Fruit fly (Drosophila melanogaster) whole organism, embryonic: Measurements from ENCODE around the gene Or22c.

Experiments
- BEAF-32 ChIP-seq: fragments of 200-800 bp; sonication (Bioruptor generic); optimal IDR thresholded peaks from 3 replicates; lab custom pipeline; 2017; ENCODE audit warnings: missing biosample characterization, missing genetic modification characterization, mild to moderate bottlenecking, moderate library complexity, missing genetic modification reagents
- BtbVII ChIP-seq: fragments of 200-800 bp; sonication (Bioruptor generic); optimal IDR thresholded peaks from 3 replicates; lab custom pipeline; 2017; ENCODE audit warnings: missing biosample characterization, mild to moderate bottlenecking, missing genetic modification characterization
- CG11723 ChIP-seq: fragments of 200-800 bp; sonication (Bioruptor generic); optimal IDR thresholded peaks from 2 replicates; lab custom pipeline; 2017; ENCODE audit warnings: missing biosample characterization, mild to moderate bottlenecking, missing genetic modification characterization
- CG12071 ChIP-seq: fragments of 200-800 bp; sonication (Bioruptor generic); optimal IDR thresholded peaks from 3 replicates; lab custom pipeline; 2018; ENCODE audit warnings: missing biosample characterization, mild to moderate bottlenecking, missing genetic modification characterization
- CG13624 ChIP-seq: fragments of 200-800 bp; sonication (Bioruptor generic); optimal IDR thresholded peaks from 2 replicates; lab custom pipeline; 2016; ENCODE audit warnings: missing biosample characterization, missing genetic modification characterization
- CG14710 ChIP-seq: fragments of 200-800 bp; sonication (Bioruptor generic); optimal IDR thresholded peaks from 3 replicates; lab custom pipeline; 2019; ENCODE audit warnings: missing biosample characterization, mild to moderate bottlenecking, missing genetic modification characterization, moderate library complexity
- CG17186 ChIP-seq: fragments of 200-800 bp; sonication (Bioruptor generic); optimal IDR thresholded peaks from 3 replicates; lab custom pipeline; 2017; ENCODE audit warnings: missing biosample characterization, missing genetic modification reagents, missing genetic modification characterization
- CG18599 ChIP-seq: fragments of 200-800 bp; sonication (Bioruptor generic); optimal IDR thresholded peaks from 3 replicates; lab custom pipeline; 2017; ENCODE audit warnings: missing biosample characterization, missing genetic modification characterization, mild to moderate bottlenecking, moderate library complexity, missing genetic modification reagents
- CG2116 ChIP-seq: fragments of 200-800 bp; sonication (Bioruptor generic); optimal IDR thresholded peaks from 3 replicates; lab custom pipeline; 2018; ENCODE audit warnings: missing biosample characterization, mild to moderate bottlenecking, missing genetic modification characterization
- CG34376 ChIP-seq: fragments of 200-800 bp; sonication (Bioruptor generic); optimal IDR thresholded peaks from 2 replicates; lab custom pipeline; 2018; ENCODE audit warnings: missing biosample characterization, mild to moderate bottlenecking, missing genetic modification characterization
- CG8924 ChIP-seq: fragments of 200-800 bp; optimal IDR thresholded peaks from 3 replicates; lab custom pipeline; 2019; ENCODE audit warnings: missing biosample characterization, mild to moderate bottlenecking, missing genetic modification characterization, moderate library complexity
- Dad ChIP-seq: fragments of 200-800 bp; sonication (Bioruptor generic); optimal IDR thresholded peaks from 3 replicates; lab custom pipeline; 2016; ENCODE audit warnings: missing biosample characterization, missing genetic modification characterization
- Dll ChIP-seq: fragments of 200-800 bp; sonication (Bioruptor generic); IDR thresholded peaks from 4 replicates; pipeline ENCODE4 v1.3.6; 2022; ENCODE audit warnings: missing biosample characterization, missing genetic modification characterization; ENCODE audit not compliant: partially characterized antibody
- Dref ChIP-seq: fragments of 200-800 bp; sonication (Bioruptor generic); IDR thresholded peaks from 2 replicates; pipeline ENCODE4 v1.3.6; 2022; ENCODE audit warnings: missing biosample characterization, missing genetic modification characterization
- E2f2 ChIP-seq: fragments of 200-800 bp; sonication (Bioruptor generic); IDR thresholded peaks from 2 replicates; pipeline ENCODE4 v1.3.6; 2022; ENCODE audit warnings: missing biosample characterization, missing genetic modification characterization
- Ets97D ChIP-seq: fragments of 200-800 bp; sonication (Bioruptor generic); optimal IDR thresholded peaks from 3 replicates; lab custom pipeline; 2016; ENCODE audit warnings: missing biosample characterization, missing genetic modification characterization
- Meics ChIP-seq: fragments of 200-800 bp; sonication (Bioruptor generic); optimal IDR thresholded peaks from 2 replicates; lab custom pipeline; 2017; ENCODE audit warnings: missing biosample characterization, mild to moderate bottlenecking, missing genetic modification characterization
- Myb ChIP-seq: fragments of 200-800 bp; sonication (Bioruptor generic); optimal IDR thresholded peaks from 2 replicates; lab custom pipeline; 2016; ENCODE audit warnings: missing biosample characterization, missing genetic modification characterization
- Neu2 ChIP-seq: fragments of 200-800 bp; sonication (Bioruptor generic); optimal IDR thresholded peaks from 3 replicates; lab custom pipeline; 2016; ENCODE audit warnings: missing biosample characterization, missing genetic modification characterization, borderline replicate concordance
- Rx ChIP-seq: fragments of 200-800 bp; sonication (Bioruptor generic); IDR thresholded peaks from 2 replicates; pipeline ENCODE4 v1.3.6; 2022; ENCODE audit warnings: missing biosample characterization, missing genetic modification characterization
- Sin3A ChIP-seq: fragments of >200 bp; optimal IDR thresholded peaks from 2 replicates; lab custom pipeline; 2018
- Trl ChIP-seq, 3 experiments: fragments of >200 bp in 2 of 3; fragments of 200-800 bp in 1 of 3; sonication (Bioruptor generic) in 1 of 3; optimal IDR thresholded peaks; 2 replicates in 1 of 3; 3 replicates in 2 of 3; lab custom pipeline; 2016 to 2017; ENCODE audit warnings: missing biosample characterization in 1 of 3, missing genetic modification characterization in 1 of 3
- amos ChIP-seq: fragments of 200-800 bp; sonication (Bioruptor generic); IDR thresholded peaks from 2 replicates; pipeline ENCODE4 v1.3.6; 2022; ENCODE audit warnings: missing biosample characterization, missing genetic modification characterization; ENCODE audit not compliant: partially characterized antibody
- crp ChIP-seq, 2 experiments: fragments of 200-800 bp; sonication (Bioruptor generic); optimal IDR thresholded peaks; 2 replicates in 1 of 2; 3 replicates in 1 of 2; lab custom pipeline; 2017; ENCODE audit warnings: missing biosample characterization in 2 of 2, missing genetic modification characterization in 2 of 2, mild to moderate bottlenecking in 1 of 2, moderate library complexity in 1 of 2
- gt ChIP-seq: fragments of 200-800 bp; sonication (Bioruptor generic); IDR thresholded peaks from 2 replicates; pipeline ENCODE4 v1.3.6; 2022; ENCODE audit warnings: missing biosample characterization, missing genetic modification characterization
- ham ChIP-seq: fragments of 200-800 bp; sonication (Bioruptor generic); IDR thresholded peaks from 2 replicates; pipeline ENCODE4 v1.3.6; 2022; ENCODE audit warnings: missing biosample characterization, missing genetic modification characterization
- nerfin-1 ChIP-seq: fragments of 200-800 bp; sonication (Bioruptor generic); optimal IDR thresholded peaks from 3 replicates; lab custom pipeline; 2019; ENCODE audit warnings: missing biosample characterization, mild to moderate bottlenecking, missing genetic modification characterization, moderate library complexity
- org-1 ChIP-seq: fragments of 200-800 bp; sonication (Bioruptor generic); optimal IDR thresholded peaks from 2 replicates; lab custom pipeline; 2017; ENCODE audit warnings: missing biosample characterization, missing genetic modification characterization
- pan ChIP-seq, 4 experiments: fragments of >200 bp in 3 of 4; fragments of 200-800 bp in 1 of 4; sonication (Bioruptor generic) in 1 of 4; optimal IDR thresholded peaks in 3 of 4; IDR thresholded peaks in 1 of 4; 2 replicates each; pipeline versions ENCODE4 v1.3.6 to Lab custom; 2017 to 2022; ENCODE audit warnings: missing biosample characterization in 2 of 4, missing genetic modification characterization in 2 of 4, mixed read lengths in 1 of 4
- prd ChIP-seq, 3 experiments: fragments of >200 bp in 2 of 3; fragments of 200-800 bp in 1 of 3; sonication (Bioruptor generic) in 1 of 3; optimal IDR thresholded peaks in 2 of 3; IDR thresholded peaks in 1 of 3; 2 replicates in 2 of 3; 3 replicates in 1 of 3; pipeline versions ENCODE4 v1.3.6 to Lab custom; 2017 to 2022; ENCODE audit warnings: missing biosample characterization in 1 of 3, missing genetic modification characterization in 1 of 3
- pzg ChIP-seq: fragments of 200-800 bp; sonication (Bioruptor generic); optimal IDR thresholded peaks from 3 replicates; lab custom pipeline; 2018; ENCODE audit warnings: missing biosample characterization, mild to moderate bottlenecking, missing genetic modification characterization, moderate library complexity
- ro ChIP-seq: fragments of 200-800 bp; sonication (Bioruptor generic); IDR thresholded peaks from 2 replicates; pipeline ENCODE4 v1.3.6; 2022; ENCODE audit warnings: missing biosample characterization, missing genetic modification characterization
- sens-2 ChIP-seq: fragments of 200-800 bp; sonication (Bioruptor generic); IDR thresholded peaks from 2 replicates; pipeline ENCODE4 v1.3.6; 2022; ENCODE audit warnings: missing biosample characterization, missing genetic modification characterization
- shn ChIP-seq: fragments of 200-800 bp; sonication (Bioruptor generic); optimal IDR thresholded peaks from 3 replicates; lab custom pipeline; 2016; ENCODE audit warnings: missing biosample characterization, missing genetic modification characterization
- sim ChIP-seq: fragments of 200-800 bp; sonication (Bioruptor generic); IDR thresholded peaks from 2 replicates; pipeline ENCODE4 v1.3.6; 2022; ENCODE audit warnings: missing biosample characterization, missing genetic modification characterization
- slbo ChIP-seq: fragments of 200-800 bp; sonication (Bioruptor generic); IDR thresholded peaks from 2 replicates; pipeline ENCODE4 v1.3.6; 2022; ENCODE audit warnings: missing biosample characterization, missing genetic modification characterization
- stwl ChIP-seq: fragments of 200-800 bp; sonication (Bioruptor generic); optimal IDR thresholded peaks from 3 replicates; lab custom pipeline; 2018; ENCODE audit warnings: missing biosample characterization, mild to moderate bottlenecking, missing genetic modification characterization, moderate library complexity
- trem ChIP-seq: fragments of 200-800 bp; optimal IDR thresholded peaks from 3 replicates; lab custom pipeline; 2019; ENCODE audit warnings: missing biosample characterization, mild to moderate bottlenecking, missing genetic modification characterization, moderate library complexity
- wdn ChIP-seq: fragments of 200-800 bp; sonication (Bioruptor generic); IDR thresholded peaks from 2 replicates; pipeline ENCODE4 v1.3.6; 2022; ENCODE audit warnings: missing biosample characterization, missing genetic modification characterization

Or22c gene

dm6 chr2L:2045265-2045664 is 9.1 kb upstream of the Or22c start, which contains the start of gene Kebab:
TSS of gene Kebab (plus strand) at chr2L:2045494.
- TF ChIP-seq amos (GFP tag; lab: Robert Waterston, UW) (peak; percentile 7; the same call in 1 of the 2 replicates), Ets97D (GFP tag; lab: Kevin White, UChicago) (peak; percentile 4), pzg (peak; percentile 17), CG8924 (no peak), ro (GFP tag; lab: Robert Waterston, UW) (no peak), wdn (GFP tag; lab: Robert Waterston, UW) (no peak), CG14710 (tag; lab: Kevin White, UChicago) (peak; percentile 36), trem (tag; lab: Kevin White, UChicago) (peak; percentile 62), ham (GFP tag; lab: Robert Waterston, UW) (no peak), Dref (GFP tag; lab: Robert Waterston, UW) (peak; percentile 37), CG11723 (GFP tag; lab: Kevin White, UChicago) (no peak), CG2116 (peak; percentile 64), crp (GFP tag; optimal IDR thresholded peaks at IDR 0.05; lab: Kevin White, UChicago) (peak in 1 of 2 experiments; percentile 77), Myb (GFP tag; lab: Kevin White, UChicago) (peak; percentile 67), CG17186 (GFP tag; lab: Kevin White, UChicago) (no peak), gt (GFP tag; lab: Robert Waterston, UW) (no peak), Dad (GFP tag; lab: Kevin White, UChicago) (no peak), Sin3A (lab: Kevin White, UChicago) (peak; percentile 22), BtbVII (GFP tag; lab: Kevin White, UChicago) (no peak), BEAF-32 (GFP tag; lab: Kevin White, UChicago) (peak; percentile 30), stwl (tag; lab: Kevin White, UChicago) (peak; percentile 82), Dll (GFP tag; lab: Robert Waterston, UW) (0 out of 4 replicates have a peak, but pooled peaks have one; percentile 15), E2f2 (GFP tag; lab: Robert Waterston, UW) (peak; percentile 25; the same call in 1 of the 2 replicates)

- TF ChIP-seq sim (no peak), Trl (optimal IDR thresholded peaks at IDR 0.05; lab: Kevin White, UChicago) (no peak), Trl (GFP tag; optimal IDR thresholded peaks at IDR 0.05; lab: Kevin White, UChicago) (no peak), CG18599 (GFP tag; lab: Kevin White, UChicago) (no peak), CG34376 (GFP tag; lab: Kevin White, UChicago) (no peak), CG12071 (no peak), sens-2 (GFP tag; lab: Robert Waterston, UW) (no peak), prd (optimal IDR thresholded peaks at IDR 0.05; lab: Kevin White, UChicago) (no peak), prd (GFP tag; IDR thresholded peaks at IDR 0.05; lab: Robert Waterston, UW) (peak; percentile 28; the same call in 1 of the 3 replicates), CG13624 (no peak), nerfin-1 (tag; lab: Kevin White, UChicago) (no peak), Rx (no peak), pan (optimal IDR thresholded peaks at IDR 0.05; lab: Kevin White, UChicago) (no peak), pan (GFP tag; optimal IDR thresholded peaks at IDR 0.05 in 1 of 2, IDR thresholded peaks at IDR 0.05 in 1 of 2) (no peak), slbo (GFP tag; lab: Robert Waterston, UW) (0 out of 2 replicates have a peak, but pooled peaks have one; percentile 11), org-1 (GFP tag; lab: Kevin White, UChicago) (no peak), shn (no peak), Neu2 (GFP tag; lab: Kevin White, UChicago) (no peak), Meics (GFP tag; lab: Kevin White, UChicago) (no peak)
These were observed 18.6 kb downstream of the Or22c start for dm6 chr2L:2072970-2073369.
